Worm (Caenorhabditis elegans) whole organism, young adult: ENCODE data around the gene hpo-6.

ENCODE experiments used
- C06A6.2 ChIP-seq: fragments of 200-800 bp; sonication (Bioruptor generic); conservative IDR thresholded peaks from 2 replicates; pipeline ENCODE4 v1.3.6; 2022; ENCODE audit warnings: missing genetic modification characterization, missing compliant biosample characterization
- nfya-1 ChIP-seq: sonication (generic microtip); optimal IDR thresholded peaks from 2 replicates; lab custom pipeline; 2017; ENCODE audit warnings: antibody characterized with exemption, missing compliant biosample characterization, missing genetic modification characterization, borderline replicate concordance; ENCODE audit not compliant: insufficient read depth
- tbx-9 ChIP-seq: sonication (generic microtip); optimal IDR thresholded peaks from 2 replicates; lab custom pipeline; 2016; ENCODE audit warnings: borderline replicate concordance, missing genetic modification characterization, inconsistent platforms, missing compliant biosample characterization
- unc-130 ChIP-seq: sonication (generic microtip); optimal IDR thresholded peaks from 2 replicates; lab custom pipeline; 2016; ENCODE audit warnings: missing genetic modification reagents, missing genetic modification characterization, missing compliant biosample characterization
- zim-3 ChIP-seq: sonication (generic microtip); optimal IDR thresholded peaks from 2 replicates; lab custom pipeline; 2017; ENCODE audit warnings: mild to moderate bottlenecking, missing genetic modification characterization, moderate library complexity, missing compliant biosample characterization
- ztf-3 ChIP-seq: fragments of 200-800 bp; sonication (Bioruptor generic); optimal IDR thresholded peaks from 2 replicates; lab custom pipeline; 2018; ENCODE audit warnings: mild to moderate bottlenecking, missing genetic modification characterization, missing compliant biosample characterization

- TF ChIP-seq tbx-9: no peak
- no peak for TF ChIP-seq C06A6.2 (GFP tag; lab: Robert Waterston, UW)
- TF ChIP-seq zim-3: no peak
- TF ChIP-seq unc-130 (GFP tag; lab: Kevin White, UChicago): no peak
- TF ChIP-seq nfya-1 (tag; lab: Kevin White, UChicago): no peak
- TF ChIP-seq ztf-3 (GFP tag; lab: Kevin White, UChicago): no peak
These were observed 6.8 kb upstream of the hpo-6 start, which contains the start of gene C34H4.1 for ce11 chrIV:1555021-1555720.
